Fruit fly (Drosophila melanogaster) whole organism, adult: ENCODE measurements around the gene Arf4.

ENCODE experiments used
- CG11617 ChIP-seq: fragments of 200-800 bp; sonication (Bioruptor generic); optimal IDR thresholded peaks from 2 replicates; lab custom pipeline; 2017; ENCODE audit warnings: mild to moderate bottlenecking, missing biosample characterization, missing genetic modification reagents, missing genetic modification characterization
- CG12768 ChIP-seq: fragments of 200-800 bp; sonication (Bioruptor generic); optimal IDR thresholded peaks from 2 replicates; lab custom pipeline; 2017; ENCODE audit warnings: missing biosample characterization, missing genetic modification characterization, mild to moderate bottlenecking, moderate library complexity, missing genetic modification reagents
- CG14711 ChIP-seq: fragments of 200-800 bp; sonication (Bioruptor generic); optimal IDR thresholded peaks from 2 replicates; lab custom pipeline; 2018; ENCODE audit warnings: missing biosample characterization, mild to moderate bottlenecking, missing genetic modification characterization, moderate library complexity
- CG1620 ChIP-seq: fragments of 200-800 bp; sonication (Bioruptor generic); optimal IDR thresholded peaks from 2 replicates; lab custom pipeline; 2016; ENCODE audit warnings: missing biosample characterization, missing genetic modification characterization
- CG33017 ChIP-seq: fragments of 200-800 bp; sonication (Bioruptor generic); optimal IDR thresholded peaks from 2 replicates; lab custom pipeline; 2018; ENCODE audit warnings: missing biosample characterization, mild to moderate bottlenecking, missing genetic modification characterization, moderate library complexity
- CG5204 ChIP-seq: fragments of 200-800 bp; sonication (Bioruptor generic); optimal IDR thresholded peaks from 2 replicates; lab custom pipeline; 2016; ENCODE audit warnings: missing biosample characterization, missing genetic modification characterization
- CG7045 ChIP-seq: fragments of 200-800 bp; sonication (Bioruptor generic); optimal IDR thresholded peaks from 2 replicates; lab custom pipeline; 2017; ENCODE audit warnings: missing biosample characterization, mild to moderate bottlenecking, missing genetic modification characterization
- CG7101 ChIP-seq: fragments of 200-800 bp; sonication (Bioruptor generic); optimal IDR thresholded peaks from 2 replicates; lab custom pipeline; 2018; ENCODE audit warnings: missing biosample characterization, mild to moderate bottlenecking, missing genetic modification characterization, moderate library complexity
- Clk ChIP-seq: fragments of 200-800 bp; sonication (Bioruptor generic); optimal IDR thresholded peaks from 2 replicates; lab custom pipeline; 2017; ENCODE audit warnings: missing biosample characterization, missing genetic modification characterization
- Crg-1 ChIP-seq: fragments of 200-800 bp; sonication (Bioruptor generic); optimal IDR thresholded peaks from 2 replicates; lab custom pipeline; 2016; ENCODE audit warnings: missing biosample characterization, missing genetic modification characterization
- Hr96 ChIP-seq: fragments of 200-800 bp; sonication (Bioruptor generic); optimal IDR thresholded peaks from 2 replicates; lab custom pipeline; 2016; ENCODE audit warnings: missing biosample characterization, missing genetic modification characterization
- Mnt ChIP-seq: fragments of 200-800 bp; sonication (Bioruptor generic); optimal IDR thresholded peaks from 2 replicates; lab custom pipeline; 2016; ENCODE audit warnings: missing biosample characterization, mild to moderate bottlenecking, missing genetic modification characterization
- bab1 ChIP-seq: fragments of 200-800 bp; sonication (Bioruptor generic); optimal IDR thresholded peaks from 3 replicates; lab custom pipeline; 2019; ENCODE audit warnings: missing biosample characterization, mild to moderate bottlenecking, missing genetic modification characterization, moderate library complexity
- cic ChIP-seq: fragments of 200-800 bp; sonication (Bioruptor generic); optimal IDR thresholded peaks from 2 replicates; lab custom pipeline; 2017; ENCODE audit warnings: missing biosample characterization, mild to moderate bottlenecking, missing genetic modification characterization, moderate library complexity
- cnc ChIP-seq, 2 experiments: fragments of >200 bp; optimal IDR thresholded peaks; 2 replicates each; lab custom pipeline; 2017
- kay ChIP-seq: fragments of 200-800 bp; sonication (Bioruptor generic); peaks from one replicate; lab custom pipeline; 2016; ENCODE audit warnings: missing biosample characterization, missing genetic modification characterization, borderline replicate concordance
- ovo ChIP-seq: fragments of 200-800 bp; sonication (Bioruptor generic); optimal IDR thresholded peaks from 2 replicates; lab custom pipeline; 2016; ENCODE audit warnings: missing biosample characterization, missing genetic modification characterization
- pad ChIP-seq: fragments of 200-800 bp; sonication (Bioruptor generic); optimal IDR thresholded peaks from 3 replicates; lab custom pipeline; 2017; ENCODE audit warnings: missing biosample characterization, missing genetic modification characterization, mild to moderate bottlenecking, moderate library complexity, missing genetic modification reagents
- tj ChIP-seq: fragments of 200-800 bp; sonication (Bioruptor generic); optimal IDR thresholded peaks from 3 replicates; lab custom pipeline; 2017; ENCODE audit warnings: missing biosample characterization, mild to moderate bottlenecking, missing genetic modification characterization, moderate library complexity
- toe ChIP-seq: fragments of 200-800 bp; sonication (Bioruptor generic); optimal IDR thresholded peaks from 2 replicates; lab custom pipeline; 2016; ENCODE audit warnings: missing biosample characterization, missing genetic modification characterization

Gene Arf4

dm6 chr4:1124494-1124780, 470 bp downstream of the Arf4 start:
- TF ChIP-seq CG33017 (tag; lab: Kevin White, UChicago) (no peak), bab1 (GFP tag; lab: Kevin White, UChicago) (no peak), kay (GFP tag; lab: Kevin White, UChicago) (peak; percentile 89), toe (no peak), CG1620 (no peak), CG7045 (GFP tag; lab: Kevin White, UChicago) (no peak)

- no peak for TF ChIP-seq CG1620
- TF ChIP-seq kay (GFP tag; lab: Kevin White, UChicago): peak; percentile 85
Observed at dm6 chr4:1126290-1126689, 2.3 kb downstream of the Arf4 start, which contains the start of gene CG11155. TSS of gene CG11155 (plus strand) at chr4:1126602.

dm6 chr4:1127000-1127399, 3.0 kb downstream of the Arf4 start:
- TF ChIP-seq CG7101 (tag; lab: Kevin White, UChicago): no peak
- TF ChIP-seq Mnt (GFP tag; lab: Kevin White, UChicago): no peak
- no peak for TF ChIP-seq kay (GFP tag; lab: Kevin White, UChicago)
- no peak for TF ChIP-seq cic (GFP tag; lab: Kevin White, UChicago)
- TF ChIP-seq Clk (GFP tag; lab: Kevin White, UChicago): no peak
- no peak for TF ChIP-seq CG5204 (GFP tag; lab: Kevin White, UChicago)
- TF ChIP-seq ovo (GFP tag; lab: Kevin White, UChicago): no peak
- TF ChIP-seq Crg-1: no peak
- no peak for TF ChIP-seq tj (GFP tag; lab: Kevin White, UChicago)
- TF ChIP-seq pad: no peak
- TF ChIP-seq Hr96 (GFP tag; lab: Kevin White, UChicago): no peak

dm6 chr4:1144715-1145114, 20.7 kb downstream of the Arf4 start:
- TF ChIP-seq tj (GFP tag; lab: Kevin White, UChicago) (no peak), CG5204 (GFP tag; lab: Kevin White, UChicago) (no peak), Hr96 (GFP tag; lab: Kevin White, UChicago) (no peak), cic (GFP tag; lab: Kevin White, UChicago) (no peak), CG1620 (no peak), CG7101 (tag; lab: Kevin White, UChicago) (no peak), CG7045 (GFP tag; lab: Kevin White, UChicago) (no peak), Mnt (GFP tag; lab: Kevin White, UChicago) (no peak), CG12768 (GFP tag; lab: Kevin White, UChicago) (no peak), CG14711 (tag; lab: Kevin White, UChicago) (no peak), CG11617 (GFP tag; lab: Kevin White, UChicago) (no peak), kay (GFP tag; lab: Kevin White, UChicago) (no peak), bab1 (GFP tag; lab: Kevin White, UChicago) (no peak), CG33017 (tag; lab: Kevin White, UChicago) (no peak), toe (no peak)

- peak; percentile 9 for TF ChIP-seq bab1 (GFP tag; lab: Kevin White, UChicago)
- no peak for TF ChIP-seq CG12768 (GFP tag; lab: Kevin White, UChicago)
- TF ChIP-seq Mnt (GFP tag; lab: Kevin White, UChicago): no peak
- TF ChIP-seq ovo (GFP tag; lab: Kevin White, UChicago): no peak
- TF ChIP-seq toe: peak; percentile 4
- no peak for TF ChIP-seq CG14711 (tag; lab: Kevin White, UChicago)
- TF ChIP-seq kay (GFP tag; lab: Kevin White, UChicago): peak; percentile 88
Observed at dm6 chr4:1146456-1146855, 22.5 kb downstream of the Arf4 start.

- TF ChIP-seq cic (GFP tag; lab: Kevin White, UChicago) (no peak), pad (no peak), ovo (GFP tag; lab: Kevin White, UChicago) (no peak), Clk (GFP tag; lab: Kevin White, UChicago) (no peak), toe (no peak), tj (GFP tag; lab: Kevin White, UChicago) (no peak), cnc (optimal IDR thresholded peaks at IDR 0.05; lab: Kevin White, UChicago) (no peak), Hr96 (GFP tag; lab: Kevin White, UChicago) (no peak), Mnt (GFP tag; lab: Kevin White, UChicago) (no peak), CG5204 (GFP tag; lab: Kevin White, UChicago) (no peak), CG12768 (GFP tag; lab: Kevin White, UChicago) (no peak), CG33017 (tag; lab: Kevin White, UChicago) (no peak)
Observed at dm6 chr4:1147166-1147565, 23.2 kb downstream of the Arf4 start, which contains the start of gene Kif3C. TSS of gene Kif3C (plus strand) at chr4:1147466.

dm6 chr4:1147966-1148541, 24.1 kb downstream of the Arf4 start:
- TF ChIP-seq tj (GFP tag; lab: Kevin White, UChicago): no peak
- TF ChIP-seq CG12768 (GFP tag; lab: Kevin White, UChicago): no peak
- TF ChIP-seq kay (GFP tag; lab: Kevin White, UChicago): peak; percentile 90
